Worm (Caenorhabditis elegans) whole organism, early embryonic: ENCODE results near the gene clik-2.

Experiments used
- B0310.2 ChIP-seq: sonication (generic microtip); optimal IDR thresholded peaks from 2 replicates; lab custom pipeline; 2016; ENCODE audit warnings: mild to moderate bottlenecking, missing genetic modification characterization, missing compliant biosample characterization
- F13C5.2 ChIP-seq: sonication (generic microtip); optimal IDR thresholded peaks from 2 replicates; lab custom pipeline; 2017; ENCODE audit warnings: mild to moderate bottlenecking, missing genetic modification characterization, inconsistent platforms, missing compliant biosample characterization
- aly-1 ChIP-seq: sonication (generic microtip); optimal IDR thresholded peaks from 2 replicates; lab custom pipeline; 2016; ENCODE audit warnings: missing genetic modification characterization, missing compliant biosample characterization
- ama-1 ChIP-seq: fragments of 150-350 bp; optimal IDR thresholded peaks from 2 replicates; lab custom pipeline; 2014
- ceh-13 ChIP-seq: fragments of 200-800 bp; sonication (Bioruptor generic); optimal IDR thresholded peaks from 2 replicates; lab custom pipeline; 2018; ENCODE audit warnings: mild to moderate bottlenecking, missing genetic modification characterization, missing compliant biosample characterization
- ceh-36 ChIP-seq: sonication (generic microtip); optimal IDR thresholded peaks from 2 replicates; lab custom pipeline; 2016; ENCODE audit warnings: missing genetic modification characterization, inconsistent platforms, missing compliant biosample characterization
- ets-7 ChIP-seq: sonication (generic microtip); optimal IDR thresholded peaks from 2 replicates; lab custom pipeline; 2016; ENCODE audit warnings: missing genotype, missing genetic modification characterization, missing compliant biosample characterization
- flt-1 ChIP-seq: fragments of 200-800 bp; sonication (Bioruptor generic); IDR thresholded peaks from 2 replicates; pipeline ENCODE4 v1.3.6; 2022; ENCODE audit warnings: missing genetic modification characterization, missing compliant biosample characterization
- hmbx-1 ChIP-seq: sonication (generic microtip); optimal IDR thresholded peaks from 2 replicates; lab custom pipeline; 2016; ENCODE audit warnings: mild to moderate bottlenecking, missing genetic modification characterization, missing compliant biosample characterization
- hmg-4 ChIP-seq: fragments of 200-800 bp; sonication (Bioruptor generic); optimal IDR thresholded peaks from 2 replicates; lab custom pipeline; 2018; ENCODE audit warnings: mild to moderate bottlenecking, missing genetic modification characterization, missing compliant biosample characterization
- hnd-1 ChIP-seq: sonication (generic microtip); optimal IDR thresholded peaks from 2 replicates; lab custom pipeline; 2016; ENCODE audit warnings: missing genetic modification characterization, missing compliant biosample characterization
- pes-1 ChIP-seq: fragments of 200-800 bp; sonication (Bioruptor generic); IDR thresholded peaks from 2 replicates; pipeline ENCODE4 v1.3.6; 2022; ENCODE audit warnings: missing genetic modification reagents, missing genetic modification characterization, missing compliant biosample characterization
- scrt-1 ChIP-seq: fragments of 200-800 bp; sonication (Bioruptor generic); IDR thresholded peaks from 2 replicates; pipeline ENCODE4 v1.3.6; 2022; ENCODE audit warnings: missing genetic modification characterization, missing compliant biosample characterization
- sea-1 ChIP-seq: fragments of 200-800 bp; sonication (Bioruptor generic); conservative IDR thresholded peaks from 2 replicates; pipeline ENCODE4 v1.3.6; 2022; ENCODE audit warnings: missing genetic modification characterization, missing compliant biosample characterization
- tbx-11 ChIP-seq: fragments of 200-800 bp; sonication (Bioruptor generic); IDR thresholded peaks from 2 replicates; pipeline ENCODE4 v1.3.6; 2022; ENCODE audit warnings: missing genetic modification characterization, missing compliant biosample characterization
- tbx-37 ChIP-seq: fragments of 200-800 bp; sonication (Bioruptor generic); conservative IDR thresholded peaks from 2 replicates; pipeline ENCODE4 v1.3.6; 2022; ENCODE audit warnings: missing genetic modification reagents, missing genetic modification characterization, missing compliant biosample characterization
- tra-4 ChIP-seq: sonication (generic microtip); optimal IDR thresholded peaks from 2 replicates; lab custom pipeline; 2017; ENCODE audit warnings: missing genetic modification characterization, missing compliant biosample characterization

Gene clik-2

ce11 chrX:7645313-7645712 lies 43.7 kb downstream of the clik-2 start, which contains the start of gene F26A10.2:
F26A10.2 (minus strand) TSS chrX:7645413.
- TF ChIP-seq B0310.2 (tag; lab: Kevin White, UChicago) (no peak), tbx-11 (no peak), ceh-13 (GFP tag; lab: Kevin White, UChicago) (no peak), aly-1 (no peak), scrt-1 (GFP tag; lab: Robert Waterston, UW) (no peak), tbx-37 (GFP tag; lab: Robert Waterston, UW) (no peak), ceh-36 (no peak), tra-4 (no peak), hmbx-1 (no peak), ets-7 (no peak), ama-1 (lab: Kevin White, UChicago) (no peak), flt-1 (GFP tag; lab: Robert Waterston, UW) (no peak), hnd-1 (tag; lab: Kevin White, UChicago) (no peak), pes-1 (GFP tag; lab: Robert Waterston, UW) (no peak), sea-1 (GFP tag; lab: Robert Waterston, UW) (no peak), F13C5.2 (tag; lab: Kevin White, UChicago) (no peak), hmg-4 (GFP tag; lab: Kevin White, UChicago) (no peak)

- no peak for TF ChIP-seq tbx-11
- TF ChIP-seq hnd-1 (tag; lab: Kevin White, UChicago): no peak
- no peak for TF ChIP-seq ama-1 (lab: Kevin White, UChicago)
- no peak for TF ChIP-seq aly-1
- no peak for TF ChIP-seq hmbx-1
- no peak for TF ChIP-seq sea-1 (GFP tag; lab: Robert Waterston, UW)
Observed at ce11 chrX:7640811-7641210, 48.2 kb downstream of the clik-2 start.

ce11 chrX:7640391-7640790 lies 48.6 kb downstream of the clik-2 start:
- TF ChIP-seq ceh-36 (no peak), tbx-11 (no peak)

- TF ChIP-seq tra-4 (no peak), tbx-11 (no peak), hmg-4 (GFP tag; lab: Kevin White, UChicago) (no peak)
Observed at ce11 chrX:7638790-7639189, 50.2 kb downstream of the clik-2 start.
